Fruit fly (Drosophila melanogaster) whole organism, embryonic: ENCODE results near the gene CG4115.
A peak's percentile ranks its signal among the peaks of the same experiment; 100 is the strongest.

Source experiments
- ATbp ChIP-seq: fragments of 200-800 bp; sonication (Bioruptor generic); optimal IDR thresholded peaks from 2 replicates; lab custom pipeline; 2017; ENCODE audit warnings: missing biosample characterization, mild to moderate bottlenecking, missing genetic modification characterization, missing genetic modification reagents
- Aef1 ChIP-seq: fragments of 200-800 bp; sonication (Bioruptor generic); IDR thresholded peaks from 3 replicates; pipeline ENCODE4 v1.3.6; 2022; ENCODE audit warnings: missing biosample characterization, missing genetic modification characterization
- Bdp1 ChIP-seq: fragments of 200-800 bp; sonication (Bioruptor generic); optimal IDR thresholded peaks from 3 replicates; lab custom pipeline; 2016; ENCODE audit warnings: missing biosample characterization, missing genetic modification characterization
- CG10431 ChIP-seq: fragments of 200-800 bp; sonication (Bioruptor generic); optimal IDR thresholded peaks from 3 replicates; lab custom pipeline; 2018; ENCODE audit warnings: missing biosample characterization, mild to moderate bottlenecking, missing genetic modification characterization
- CG11456 ChIP-seq: fragments of 200-800 bp; sonication (Bioruptor generic); IDR thresholded peaks from 3 replicates; pipeline ENCODE4 v1.3.6; 2022; ENCODE audit warnings: missing biosample characterization, missing genetic modification characterization
- CG12769 ChIP-seq: fragments of 200-800 bp; sonication (Bioruptor generic); optimal IDR thresholded peaks from 2 replicates; lab custom pipeline; 2019; ENCODE audit warnings: missing biosample characterization, mild to moderate bottlenecking, missing genetic modification characterization, moderate library complexity
- CG14710 ChIP-seq: fragments of 200-800 bp; sonication (Bioruptor generic); optimal IDR thresholded peaks from 3 replicates; lab custom pipeline; 2019; ENCODE audit warnings: missing biosample characterization, mild to moderate bottlenecking, missing genetic modification characterization, moderate library complexity
- CG17802 ChIP-seq: fragments of 200-800 bp; sonication (Bioruptor generic); optimal IDR thresholded peaks from 2 replicates; lab custom pipeline; 2018; ENCODE audit warnings: missing biosample characterization, mild to moderate bottlenecking, missing genetic modification characterization, moderate library complexity
- CG32772 ChIP-seq: fragments of 200-800 bp; sonication (Bioruptor generic); IDR thresholded peaks from 2 replicates; pipeline ENCODE4 v1.3.6; 2022; ENCODE audit warnings: missing biosample characterization, missing genetic modification characterization
- CG4328 ChIP-seq: fragments of 200-800 bp; sonication (Bioruptor generic); optimal IDR thresholded peaks from 3 replicates; lab custom pipeline; 2017; ENCODE audit warnings: missing biosample characterization, missing genetic modification reagents, missing genetic modification characterization
- CG43689 ChIP-seq: fragments of 200-800 bp; sonication (Bioruptor generic); IDR thresholded peaks from 2 replicates; pipeline ENCODE4 v1.3.6; 2022; ENCODE audit warnings: missing biosample characterization, missing genetic modification characterization
- CG4707 ChIP-seq: fragments of 200-800 bp; sonication (Bioruptor generic); optimal IDR thresholded peaks from 2 replicates; lab custom pipeline; 2018; ENCODE audit warnings: missing biosample characterization, mild to moderate bottlenecking, missing genetic modification characterization, moderate library complexity
- CG6683 ChIP-seq: fragments of 200-800 bp; sonication (Bioruptor generic); optimal IDR thresholded peaks from 2 replicates; lab custom pipeline; 2017; ENCODE audit warnings: missing biosample characterization, mild to moderate bottlenecking, missing genetic modification characterization, missing genetic modification reagents
- CG7786 ChIP-seq: fragments of 200-800 bp; sonication (Bioruptor generic); optimal IDR thresholded peaks from 2 replicates; lab custom pipeline; 2016; ENCODE audit warnings: missing biosample characterization, missing genetic modification characterization
- CG8478 ChIP-seq: fragments of >200 bp; optimal IDR thresholded peaks from 2 replicates; lab custom pipeline; 2018
- CG9876 ChIP-seq: fragments of 200-800 bp; sonication (Bioruptor generic); optimal IDR thresholded peaks from 2 replicates; lab custom pipeline; 2016; ENCODE audit warnings: missing biosample characterization, missing genetic modification characterization
- D ChIP-seq, 2 experiments: fragments of 200-800 bp in 1 of 2; fragments of >200 bp in 1 of 2; sonication (Bioruptor generic) in 1 of 2; optimal IDR thresholded peaks; 2 replicates in 1 of 2; 3 replicates in 1 of 2; lab custom pipeline; 2017; ENCODE audit warnings: mild to moderate bottlenecking in 1 of 2, missing biosample characterization in 1 of 2, missing genetic modification characterization in 1 of 2, missing genetic modification reagents in 1 of 2
- Ets65A ChIP-seq: fragments of 200-800 bp; sonication (Bioruptor generic); peaks from one replicate; lab custom pipeline; 2016; ENCODE audit warnings: missing biosample characterization, missing genetic modification characterization
- Fer2 ChIP-seq: fragments of 200-800 bp; sonication (Bioruptor generic); optimal IDR thresholded peaks from 2 replicates; lab custom pipeline; 2018; ENCODE audit warnings: missing biosample characterization, mild to moderate bottlenecking, missing genetic modification characterization, moderate library complexity
- HLH54F ChIP-seq: fragments of 200-800 bp; sonication (Bioruptor generic); optimal IDR thresholded peaks from 3 replicates; lab custom pipeline; 2016; ENCODE audit warnings: missing biosample characterization, missing genetic modification characterization
- Hey ChIP-seq: fragments of 200-800 bp; sonication (Bioruptor generic); optimal IDR thresholded peaks from 3 replicates; lab custom pipeline; 2018; ENCODE audit warnings: missing biosample characterization, mild to moderate bottlenecking, missing genetic modification characterization
- MESR4 ChIP-seq: fragments of 200-800 bp; sonication (Bioruptor generic); optimal IDR thresholded peaks from 2 replicates; lab custom pipeline; 2018; ENCODE audit warnings: missing biosample characterization, mild to moderate bottlenecking, missing genetic modification characterization, moderate library complexity
- Meics ChIP-seq: fragments of 200-800 bp; sonication (Bioruptor generic); optimal IDR thresholded peaks from 2 replicates; lab custom pipeline; 2017; ENCODE audit warnings: missing biosample characterization, mild to moderate bottlenecking, missing genetic modification characterization
- Sry-β ChIP-seq: fragments of 200-800 bp; sonication (Bioruptor generic); optimal IDR thresholded peaks from 2 replicates; lab custom pipeline; 2018; ENCODE audit warnings: missing biosample characterization, mild to moderate bottlenecking, missing genetic modification characterization, moderate library complexity
- Stat92E ChIP-seq, 3 experiments: fragments of >200 bp in 2 of 3; fragments of 200-800 bp in 1 of 3; sonication (Bioruptor generic) in 1 of 3; optimal IDR thresholded peaks; 2 replicates each; lab custom pipeline; 2017 to 2019; ENCODE audit warnings: missing biosample characterization in 3 of 3, missing genetic modification characterization in 3 of 3, mild to moderate bottlenecking in 1 of 3, moderate library complexity in 1 of 3
- Tbp ChIP-seq: fragments of >200 bp; optimal IDR thresholded peaks from 2 replicates; lab custom pipeline; 2018; ENCODE audit warnings: missing biosample characterization, missing genetic modification characterization
- al ChIP-seq: fragments of 200-800 bp; sonication (Bioruptor generic); IDR thresholded peaks from 2 replicates; pipeline ENCODE4 v1.3.6; 2022; ENCODE audit warnings: missing biosample characterization, missing genetic modification characterization
- bbx ChIP-seq: fragments of 200-800 bp; sonication (Bioruptor generic); IDR thresholded peaks from 2 replicates; pipeline ENCODE4 v1.3.6; 2022; ENCODE audit warnings: missing biosample characterization, missing genetic modification characterization; ENCODE audit not compliant: partially characterized antibody
- bowl ChIP-seq: fragments of 200-800 bp; sonication (Bioruptor generic); IDR thresholded peaks from 2 replicates; pipeline ENCODE4 v1.3.6; 2022; ENCODE audit warnings: missing biosample characterization, missing genetic modification characterization
- cato ChIP-seq: fragments of 200-800 bp; sonication (Bioruptor generic); optimal IDR thresholded peaks from 2 replicates; lab custom pipeline; 2016; ENCODE audit warnings: missing biosample characterization, missing genetic modification characterization, borderline replicate concordance
- caup ChIP-seq: fragments of 200-800 bp; sonication (Bioruptor generic); optimal IDR thresholded peaks from 3 replicates; lab custom pipeline; 2017; ENCODE audit warnings: missing biosample characterization, mild to moderate bottlenecking, missing genetic modification characterization, moderate library complexity; ENCODE audit not compliant: severe bottlenecking
- da ChIP-seq: fragments of 200-800 bp; sonication (Bioruptor generic); optimal IDR thresholded peaks from 2 replicates; lab custom pipeline; 2016; ENCODE audit warnings: missing biosample characterization, missing genetic modification characterization
- dpn ChIP-seq, 2 experiments: fragments of 200-800 bp; sonication (Bioruptor generic); optimal IDR thresholded peaks; 3 replicates each; lab custom pipeline; 2016; ENCODE audit warnings: missing biosample characterization in 2 of 2, missing genetic modification characterization in 2 of 2
- dysf ChIP-seq: fragments of 200-800 bp; sonication (Bioruptor generic); IDR thresholded peaks from 3 replicates; pipeline ENCODE4 v1.3.6; 2022; ENCODE audit warnings: missing biosample characterization, missing genetic modification characterization
- emc ChIP-seq: fragments of 200-800 bp; sonication (Bioruptor generic); optimal IDR thresholded peaks from 2 replicates; lab custom pipeline; 2016; ENCODE audit warnings: missing biosample characterization, missing genetic modification characterization
- ham ChIP-seq: fragments of 200-800 bp; sonication (Bioruptor generic); IDR thresholded peaks from 2 replicates; pipeline ENCODE4 v1.3.6; 2022; ENCODE audit warnings: missing biosample characterization, missing genetic modification characterization
- ind ChIP-seq: fragments of 200-800 bp; sonication (Bioruptor generic); optimal IDR thresholded peaks from 3 replicates; lab custom pipeline; 2016; ENCODE audit warnings: missing biosample characterization, missing genetic modification characterization
- knrl ChIP-seq: fragments of 200-800 bp; sonication (Bioruptor generic); IDR thresholded peaks from 3 replicates; pipeline ENCODE4 v1.3.6; 2022; ENCODE audit warnings: missing biosample characterization, missing genetic modification characterization; ENCODE audit not compliant: partially characterized antibody
- lmd ChIP-seq: fragments of 200-800 bp; sonication (Bioruptor generic); IDR thresholded peaks from 2 replicates; pipeline ENCODE4 v1.3.6; 2022; ENCODE audit warnings: missing biosample characterization, missing genetic modification characterization
- lola ChIP-seq, 3 experiments: fragments of >200 bp in 2 of 3; fragments of 200-800 bp in 1 of 3; sonication (Bioruptor generic) in 1 of 3; optimal IDR thresholded peaks; 2 replicates each; lab custom pipeline; 2017 to 2019; ENCODE audit warnings: missing biosample characterization in 3 of 3, missing genetic modification characterization in 3 of 3, mild to moderate bottlenecking in 1 of 3, moderate library complexity in 1 of 3
- mirr ChIP-seq: fragments of 200-800 bp; sonication (Bioruptor generic); optimal IDR thresholded peaks from 3 replicates; lab custom pipeline; 2018; ENCODE audit warnings: missing biosample characterization, mild to moderate bottlenecking, missing genetic modification characterization
- row ChIP-seq: fragments of 200-800 bp; sonication (Bioruptor generic); IDR thresholded peaks from 3 replicates; pipeline ENCODE4 v1.3.6; 2022; ENCODE audit warnings: missing biosample characterization, missing genetic modification characterization
- sima ChIP-seq: fragments of 200-800 bp; sonication (Bioruptor generic); optimal IDR thresholded peaks from 2 replicates; lab custom pipeline; 2016; ENCODE audit warnings: missing biosample characterization, missing genetic modification characterization
- slp2 ChIP-seq: fragments of 200-800 bp; sonication (Bioruptor generic); optimal IDR thresholded peaks from 2 replicates; lab custom pipeline; 2016; ENCODE audit warnings: missing biosample characterization, missing genetic modification characterization
- sna ChIP-seq: fragments of 200-800 bp; sonication (Bioruptor generic); IDR thresholded peaks from 2 replicates; pipeline ENCODE4 v1.3.6; 2022; ENCODE audit warnings: missing biosample characterization, missing genetic modification characterization; ENCODE audit not compliant: partially characterized antibody
- tin ChIP-seq: fragments of 200-800 bp; sonication (Bioruptor generic); optimal IDR thresholded peaks from 3 replicates; lab custom pipeline; 2016; ENCODE audit warnings: missing biosample characterization, missing genetic modification characterization
- vvl ChIP-seq: fragments of 200-800 bp; sonication (Bioruptor generic); IDR thresholded peaks from 2 replicates; pipeline ENCODE4 v1.3.6; 2022; ENCODE audit warnings: missing biosample characterization, missing genetic modification characterization
- zen ChIP-seq: fragments of 200-800 bp; sonication (Bioruptor generic); optimal IDR thresholded peaks from 3 replicates; lab custom pipeline; 2018; ENCODE audit warnings: missing biosample characterization, mild to moderate bottlenecking, missing genetic modification characterization, moderate library complexity

CG4115 gene

dm6 chr3R:12406235-12407196 lies 46.7 kb downstream of the CG4115 start, which contains the start of gene CG5167 (continued):
- no peak for TF ChIP-seq CG6683 (GFP tag; lab: Kevin White, UChicago)
- no peak for TF ChIP-seq sna (GFP tag; lab: Robert Waterston, UW)
- no peak for TF ChIP-seq sima
- no peak for TF ChIP-seq ATbp
- peak; percentile 38 for TF ChIP-seq Meics
- TF ChIP-seq CG10431 = no peak
- no peak for TF ChIP-seq Tbp (GFP tag; lab: Kevin White, UChicago)
- no peak for TF ChIP-seq CG4707
- no peak for TF ChIP-seq CG17802 (tag; lab: Kevin White, UChicago)
- no peak for TF ChIP-seq emc (GFP tag; lab: Kevin White, UChicago)
- no peak for TF ChIP-seq CG8478 (lab: Kevin White, UChicago)
- TF ChIP-seq al (GFP tag; lab: Robert Waterston, UW) = no peak
- TF ChIP-seq ind (GFP tag; lab: Kevin White, UChicago) = peak; percentile 27
- TF ChIP-seq ham (GFP tag; lab: Robert Waterston, UW) = no peak
- no peak for TF ChIP-seq Sry-β (GFP tag; lab: Kevin White, UChicago)
- TF ChIP-seq zen (tag; lab: Kevin White, UChicago) = peak; percentile 57
- TF ChIP-seq mirr (GFP tag; lab: Kevin White, UChicago) = peak; percentile 54
- peak; percentile 6 for TF ChIP-seq caup (GFP tag; lab: Kevin White, UChicago)
- TF ChIP-seq dysf (GFP tag; lab: Robert Waterston, UW) = 0 out of 3 replicates have a peak, but pooled peaks have one; percentile 22
- TF ChIP-seq Bdp1 (GFP tag; lab: Kevin White, UChicago) = no peak
- TF ChIP-seq da = no peak
- peak; percentile 16; the same call in 1 of the 2 replicates for TF ChIP-seq lmd
- TF ChIP-seq Ets65A (GFP tag; lab: Kevin White, UChicago) = peak; percentile 44
- TF ChIP-seq Aef1 (GFP tag; lab: Robert Waterston, UW) = no peak
- TF ChIP-seq lola (GFP tag; optimal IDR thresholded peaks at IDR 0.05; lab: Kevin White, UChicago) = peak in 1 of 3 experiments; percentile 49
- no peak for TF ChIP-seq CG12769 (tag; lab: Kevin White, UChicago)
- TF ChIP-seq CG9876 = no peak
- TF ChIP-seq bbx = 0 out of 2 replicates have a peak, but pooled peaks have one; percentile 22
- no peak for TF ChIP-seq slp2 (GFP tag; lab: Kevin White, UChicago)
- no peak for TF ChIP-seq CG11456
- TF ChIP-seq Fer2 = no peak
- TF ChIP-seq vvl = peak; percentile 49; the same call in 1 of the 2 replicates
- no peak for TF ChIP-seq Hey
- peak in 1 of 2 experiments; percentile 49 for TF ChIP-seq dpn (GFP tag; optimal IDR thresholded peaks at IDR 0.05; lab: Kevin White, UChicago)
- no peak for TF ChIP-seq cato (GFP tag; lab: Kevin White, UChicago)
- TF ChIP-seq CG32772 = no peak
- TF ChIP-seq bowl = no peak
- peak; percentile 33 for TF ChIP-seq MESR4 (GFP tag; lab: Kevin White, UChicago)
- no peak for TF ChIP-seq HLH54F (GFP tag; lab: Kevin White, UChicago)
- TF ChIP-seq row (GFP tag; lab: Robert Waterston, UW) = peak; percentile 70
- no peak for TF ChIP-seq CG43689 (GFP tag; lab: Robert Waterston, UW)
- no peak for TF ChIP-seq D (optimal IDR thresholded peaks at IDR 0.05; lab: Kevin White, UChicago)
- no peak for TF ChIP-seq D (GFP tag; optimal IDR thresholded peaks at IDR 0.05; lab: Kevin White, UChicago)
- peak; percentile 51 for TF ChIP-seq CG14710 (tag; lab: Kevin White, UChicago)
- TF ChIP-seq Stat92E (GFP tag; optimal IDR thresholded peaks at IDR 0.05; lab: Kevin White, UChicago) = no peak
- TF ChIP-seq knrl = no peak
- TF ChIP-seq CG7786 (GFP tag; lab: Kevin White, UChicago) = no peak
- no peak for TF ChIP-seq CG4328
- TF ChIP-seq tin (GFP tag; lab: Kevin White, UChicago) = peak; percentile 18
